Fruit fly (Drosophila melanogaster) whole organism, adult: ENCODE measurements around the gene CG14100.

Experiments
- CG11617 ChIP-seq: fragments of 200-800 bp; sonication (Bioruptor generic); optimal IDR thresholded peaks from 2 replicates; lab custom pipeline; 2017; ENCODE audit warnings: mild to moderate bottlenecking, missing biosample characterization, missing genetic modification reagents, missing genetic modification characterization
- CG12768 ChIP-seq: fragments of 200-800 bp; sonication (Bioruptor generic); optimal IDR thresholded peaks from 2 replicates; lab custom pipeline; 2017; ENCODE audit warnings: missing biosample characterization, missing genetic modification characterization, mild to moderate bottlenecking, moderate library complexity, missing genetic modification reagents
- CG14711 ChIP-seq: fragments of 200-800 bp; sonication (Bioruptor generic); optimal IDR thresholded peaks from 2 replicates; lab custom pipeline; 2018; ENCODE audit warnings: missing biosample characterization, mild to moderate bottlenecking, missing genetic modification characterization, moderate library complexity
- CG1620 ChIP-seq: fragments of 200-800 bp; sonication (Bioruptor generic); optimal IDR thresholded peaks from 2 replicates; lab custom pipeline; 2016; ENCODE audit warnings: missing biosample characterization, missing genetic modification characterization
- CG33017 ChIP-seq: fragments of 200-800 bp; sonication (Bioruptor generic); optimal IDR thresholded peaks from 2 replicates; lab custom pipeline; 2018; ENCODE audit warnings: missing biosample characterization, mild to moderate bottlenecking, missing genetic modification characterization, moderate library complexity
- CG5204 ChIP-seq: fragments of 200-800 bp; sonication (Bioruptor generic); optimal IDR thresholded peaks from 2 replicates; lab custom pipeline; 2016; ENCODE audit warnings: missing biosample characterization, missing genetic modification characterization
- CG7045 ChIP-seq: fragments of 200-800 bp; sonication (Bioruptor generic); optimal IDR thresholded peaks from 2 replicates; lab custom pipeline; 2017; ENCODE audit warnings: missing biosample characterization, mild to moderate bottlenecking, missing genetic modification characterization
- CG7101 ChIP-seq: fragments of 200-800 bp; sonication (Bioruptor generic); optimal IDR thresholded peaks from 2 replicates; lab custom pipeline; 2018; ENCODE audit warnings: missing biosample characterization, mild to moderate bottlenecking, missing genetic modification characterization, moderate library complexity
- Clk ChIP-seq: fragments of 200-800 bp; sonication (Bioruptor generic); optimal IDR thresholded peaks from 2 replicates; lab custom pipeline; 2017; ENCODE audit warnings: missing biosample characterization, missing genetic modification characterization
- Crg-1 ChIP-seq: fragments of 200-800 bp; sonication (Bioruptor generic); optimal IDR thresholded peaks from 2 replicates; lab custom pipeline; 2016; ENCODE audit warnings: missing biosample characterization, missing genetic modification characterization
- Hr96 ChIP-seq: fragments of 200-800 bp; sonication (Bioruptor generic); optimal IDR thresholded peaks from 2 replicates; lab custom pipeline; 2016; ENCODE audit warnings: missing biosample characterization, missing genetic modification characterization
- Mnt ChIP-seq: fragments of 200-800 bp; sonication (Bioruptor generic); optimal IDR thresholded peaks from 2 replicates; lab custom pipeline; 2016; ENCODE audit warnings: missing biosample characterization, mild to moderate bottlenecking, missing genetic modification characterization
- bab1 ChIP-seq: fragments of 200-800 bp; sonication (Bioruptor generic); optimal IDR thresholded peaks from 3 replicates; lab custom pipeline; 2019; ENCODE audit warnings: missing biosample characterization, mild to moderate bottlenecking, missing genetic modification characterization, moderate library complexity
- cic ChIP-seq: fragments of 200-800 bp; sonication (Bioruptor generic); optimal IDR thresholded peaks from 2 replicates; lab custom pipeline; 2017; ENCODE audit warnings: missing biosample characterization, mild to moderate bottlenecking, missing genetic modification characterization, moderate library complexity
- cnc ChIP-seq, 2 experiments: fragments of >200 bp; optimal IDR thresholded peaks; 2 replicates each; lab custom pipeline; 2017
- kay ChIP-seq: fragments of 200-800 bp; sonication (Bioruptor generic); peaks from one replicate; lab custom pipeline; 2016; ENCODE audit warnings: missing biosample characterization, missing genetic modification characterization, borderline replicate concordance
- ovo ChIP-seq: fragments of 200-800 bp; sonication (Bioruptor generic); optimal IDR thresholded peaks from 2 replicates; lab custom pipeline; 2016; ENCODE audit warnings: missing biosample characterization, missing genetic modification characterization
- pad ChIP-seq: fragments of 200-800 bp; sonication (Bioruptor generic); optimal IDR thresholded peaks from 3 replicates; lab custom pipeline; 2017; ENCODE audit warnings: missing biosample characterization, missing genetic modification characterization, mild to moderate bottlenecking, moderate library complexity, missing genetic modification reagents
- tj ChIP-seq: fragments of 200-800 bp; sonication (Bioruptor generic); optimal IDR thresholded peaks from 3 replicates; lab custom pipeline; 2017; ENCODE audit warnings: missing biosample characterization, mild to moderate bottlenecking, missing genetic modification characterization, moderate library complexity
- toe ChIP-seq: fragments of 200-800 bp; sonication (Bioruptor generic); optimal IDR thresholded peaks from 2 replicates; lab custom pipeline; 2016; ENCODE audit warnings: missing biosample characterization, missing genetic modification characterization

Gene CG14100

DNA sequence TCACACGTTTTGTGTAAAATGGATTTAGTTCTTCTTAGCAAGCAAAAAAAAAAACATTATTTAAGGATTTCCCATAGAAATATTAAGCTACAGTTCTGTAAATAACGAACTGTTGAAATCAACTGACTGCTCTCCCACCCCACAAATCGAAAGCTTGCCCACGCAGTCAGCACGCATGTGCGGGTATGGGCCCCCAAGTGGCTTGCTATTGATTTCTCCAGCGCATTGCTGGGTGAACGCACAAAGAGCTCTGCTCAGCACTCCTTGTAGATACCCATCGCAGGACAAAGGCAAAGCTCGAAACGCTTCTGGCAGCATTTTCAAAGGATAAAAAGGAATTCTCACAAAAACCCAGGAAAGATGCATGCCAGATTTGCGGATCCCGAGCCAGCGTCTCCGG is 11.1 kb upstream of the CG14100 start, which contains the start of gene CG9368:
TSS of gene CG9368 (plus strand) at position 221 of the 400 bp plus-strand sequence.
- no peak for TF ChIP-seq Hr96 (GFP tag; lab: Kevin White, UChicago)
- no peak for TF ChIP-seq toe (GFP tag; lab: Kevin White, UChicago)
- TF ChIP-seq ovo (GFP tag; lab: Kevin White, UChicago) = no peak
- TF ChIP-seq Clk (GFP tag; lab: Kevin White, UChicago) = no peak
- no peak for TF ChIP-seq cnc (optimal IDR thresholded peaks at IDR 0.05; lab: Kevin White, UChicago)
- no peak for TF ChIP-seq CG11617 (GFP tag; lab: Kevin White, UChicago)
- no peak for TF ChIP-seq kay (GFP tag; lab: Kevin White, UChicago)
- no peak for TF ChIP-seq pad (GFP tag; lab: Kevin White, UChicago)
- TF ChIP-seq CG1620 (GFP tag; lab: Kevin White, UChicago) = no peak
- no peak for TF ChIP-seq CG14711 (tag; lab: Kevin White, UChicago)
- no peak for TF ChIP-seq bab1 (GFP tag; lab: Kevin White, UChicago)
- no peak for TF ChIP-seq CG7045 (GFP tag; lab: Kevin White, UChicago)
- no peak for TF ChIP-seq CG7101
- no peak for TF ChIP-seq Mnt (GFP tag; lab: Kevin White, UChicago)
- TF ChIP-seq CG12768 = no peak
- no peak for TF ChIP-seq cic
- no peak for TF ChIP-seq CG33017 (tag; lab: Kevin White, UChicago)
- TF ChIP-seq tj = no peak
- no peak for TF ChIP-seq Crg-1

DNA sequence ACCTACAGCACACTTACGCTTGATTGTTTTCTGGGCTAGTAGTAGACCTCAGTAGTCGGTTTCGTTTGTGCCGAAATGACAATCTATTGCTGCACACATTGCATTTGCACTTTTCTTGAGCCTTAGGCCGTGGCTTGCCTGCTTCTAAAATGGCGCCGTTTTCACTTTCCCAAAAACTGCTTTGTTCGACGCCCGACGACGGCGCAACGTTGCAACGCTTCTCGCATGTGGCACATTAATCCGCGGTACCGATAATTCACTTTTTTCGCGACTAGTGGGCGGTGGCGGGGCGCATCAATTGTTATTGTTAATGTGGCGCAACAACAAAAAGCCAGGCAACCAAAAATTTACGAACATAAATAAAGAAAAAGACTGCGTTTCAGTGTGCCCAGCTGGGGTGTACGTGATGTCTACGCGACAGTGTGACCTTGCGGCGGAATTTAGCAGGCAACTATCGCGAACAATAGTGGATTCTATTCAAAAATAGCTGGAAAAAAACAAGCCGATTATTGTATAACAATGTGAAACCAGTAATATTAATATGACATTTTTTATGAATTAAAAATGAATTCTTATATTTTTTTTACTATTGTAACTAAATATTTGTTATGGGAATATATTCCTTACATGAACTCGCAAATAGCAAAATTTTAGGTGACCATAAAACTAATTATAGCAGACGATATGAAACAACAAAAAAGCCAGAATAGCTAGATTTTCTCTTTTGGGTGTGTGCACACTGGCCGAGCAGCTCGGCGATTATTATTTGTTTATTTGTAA is 8.2 kb upstream of the CG14100 start, which contains the start of the genes ash1 and Taf6:
TSS of gene ash1 (minus strand) at position 387 of the 780 bp plus-strand sequence.
TSS of gene Taf6 (plus strand) at position 720 of the 780 bp plus-strand sequence.
- peak; percentile 26 for TF ChIP-seq Crg-1
- no peak for TF ChIP-seq cnc (optimal IDR thresholded peaks at IDR 0.05; lab: Kevin White, UChicago)
- peak; percentile 1 for TF ChIP-seq CG11617 (GFP tag; lab: Kevin White, UChicago)
- TF ChIP-seq CG7045 (GFP tag; lab: Kevin White, UChicago) = no peak
- no peak for TF ChIP-seq cic
- no peak for TF ChIP-seq Clk (GFP tag; lab: Kevin White, UChicago)
- no peak for TF ChIP-seq Mnt (GFP tag; lab: Kevin White, UChicago)
- TF ChIP-seq pad (GFP tag; lab: Kevin White, UChicago) = no peak
- TF ChIP-seq bab1 (GFP tag; lab: Kevin White, UChicago) = no peak
- TF ChIP-seq CG14711 (tag; lab: Kevin White, UChicago) = no peak
- TF ChIP-seq CG1620 (GFP tag; lab: Kevin White, UChicago) = peak; percentile 9
- TF ChIP-seq toe (GFP tag; lab: Kevin White, UChicago) = no peak
- no peak for TF ChIP-seq ovo (GFP tag; lab: Kevin White, UChicago)
- no peak for TF ChIP-seq CG5204 (GFP tag; lab: Kevin White, UChicago)
- TF ChIP-seq CG12768 = no peak
- no peak for TF ChIP-seq tj

DNA sequence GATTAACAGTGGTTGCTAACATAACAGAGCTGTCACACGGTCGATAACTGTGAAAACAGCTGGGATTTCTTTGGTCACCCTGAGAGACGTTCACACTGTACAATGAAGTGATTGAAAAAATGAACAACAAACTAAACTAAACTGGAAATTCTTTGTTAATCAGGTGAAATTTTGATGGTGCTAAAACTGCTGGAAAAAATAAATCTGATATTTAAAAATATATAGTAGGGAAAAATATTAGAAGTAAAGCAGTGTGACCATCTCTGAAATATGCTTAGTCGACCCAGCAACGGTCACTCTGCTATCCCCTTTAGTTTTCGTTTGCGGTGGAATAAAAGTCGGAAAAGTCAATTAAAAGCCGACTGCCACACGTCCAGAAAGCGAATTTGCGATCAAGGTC is 4.3 kb downstream of the CG14100 start, which contains the start of the genes CG9231 and CG9330:
TSS of gene CG9231 (minus strand) at position 25 of the 400 bp plus-strand sequence.
TSS of gene CG9330 (plus strand) at position 275 of the 400 bp plus-strand sequence.
- TF ChIP-seq cic = no peak
- TF ChIP-seq cnc (optimal IDR thresholded peaks at IDR 0.05; lab: Kevin White, UChicago) = no peak
- peak; percentile 45 for TF ChIP-seq Mnt (GFP tag; lab: Kevin White, UChicago)
- no peak for TF ChIP-seq Hr96 (GFP tag; lab: Kevin White, UChicago)
- peak; percentile 33 for TF ChIP-seq CG7101
- no peak for TF ChIP-seq CG14711 (tag; lab: Kevin White, UChicago)
- no peak for TF ChIP-seq CG12768
- peak; percentile 46 for TF ChIP-seq CG33017 (tag; lab: Kevin White, UChicago)
- TF ChIP-seq tj = peak; percentile 28
- TF ChIP-seq CG1620 (GFP tag; lab: Kevin White, UChicago) = peak; percentile 14
- TF ChIP-seq pad (GFP tag; lab: Kevin White, UChicago) = no peak
- peak; percentile 38 for TF ChIP-seq CG5204 (GFP tag; lab: Kevin White, UChicago)
- TF ChIP-seq ovo (GFP tag; lab: Kevin White, UChicago) = no peak
- no peak for TF ChIP-seq Crg-1
- peak; percentile 10 for TF ChIP-seq toe (GFP tag; lab: Kevin White, UChicago)
- no peak for TF ChIP-seq kay (GFP tag; lab: Kevin White, UChicago)
- TF ChIP-seq CG11617 (GFP tag; lab: Kevin White, UChicago) = peak; percentile 15
- peak; percentile 72 for TF ChIP-seq bab1 (GFP tag; lab: Kevin White, UChicago)
- TF ChIP-seq Clk (GFP tag; lab: Kevin White, UChicago) = no peak
- no peak for TF ChIP-seq CG7045 (GFP tag; lab: Kevin White, UChicago)

DNA sequence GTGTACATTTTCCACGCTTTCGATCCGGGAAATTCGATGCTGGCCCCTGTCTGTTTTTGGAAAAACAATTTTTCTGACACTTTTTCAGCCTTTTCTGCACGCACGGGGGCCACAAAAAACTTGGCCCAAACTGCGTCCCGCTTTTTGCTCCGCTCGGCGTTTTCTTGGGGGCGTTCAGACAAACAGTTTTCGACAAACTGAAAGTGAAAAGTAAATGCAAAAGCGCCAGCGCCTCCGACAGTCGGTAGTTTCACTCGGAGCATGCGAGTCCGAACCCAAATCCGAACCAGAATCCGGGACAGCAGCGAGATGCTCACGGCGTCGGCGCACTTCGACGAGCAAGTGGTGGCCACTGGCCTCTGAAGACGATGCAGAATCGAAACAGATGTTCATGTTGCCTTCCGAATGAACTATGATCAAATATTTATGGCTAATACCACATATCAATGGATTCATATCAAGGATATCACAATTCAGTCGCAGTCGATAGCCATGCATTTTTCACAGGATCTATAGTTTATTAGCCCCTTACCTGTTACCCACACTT is 5.9 kb downstream of the CG14100 start, which contains the start of gene Shal:
TSS of gene Shal (minus strand) at position 200 of the 547 bp plus-strand sequence.
- TF ChIP-seq CG11617 (GFP tag; lab: Kevin White, UChicago) (no peak), Clk (GFP tag; lab: Kevin White, UChicago) (no peak), tj (no peak), Mnt (GFP tag; lab: Kevin White, UChicago) (no peak), bab1 (GFP tag; lab: Kevin White, UChicago) (no peak), CG7101 (no peak), pad (GFP tag; lab: Kevin White, UChicago) (no peak), cic (no peak), CG33017 (tag; lab: Kevin White, UChicago) (no peak), CG1620 (GFP tag; lab: Kevin White, UChicago) (no peak), cnc (optimal IDR thresholded peaks at IDR 0.05; lab: Kevin White, UChicago) (no peak), toe (GFP tag; lab: Kevin White, UChicago) (no peak), CG14711 (tag; lab: Kevin White, UChicago) (no peak), ovo (GFP tag; lab: Kevin White, UChicago) (no peak), kay (GFP tag; lab: Kevin White, UChicago) (no peak), Hr96 (GFP tag; lab: Kevin White, UChicago) (no peak), Crg-1 (no peak)
